Fruit fly (Drosophila melanogaster): ENCODE data around the gene Kots.
A peak's percentile ranks its signal among the peaks of the same experiment; 100 is the strongest.

dm6 chr3R:13986648-13987047 is 22.7 kb upstream of the Kots start:
- TF ChIP-seq salr (GFP tag; optimal IDR thresholded peaks at IDR 0.05) (no peak), Lpt (GFP tag; optimal IDR thresholded peaks at IDR 0.05) (no peak), CG16779 (tag; optimal IDR thresholded peaks at IDR 0.05) (no peak), pdm3 (GFP tag; optimal IDR thresholded peaks at IDR 0.05) (no peak), CG32006 (GFP tag; optimal IDR thresholded peaks at IDR 0.05) (peak; percentile 29), CG1621 (tag; optimal IDR thresholded peaks at IDR 0.05) (no peak), CG11294 (GFP tag; IDR thresholded peaks at IDR 0.05) (no peak), acj6 (GFP tag; optimal IDR thresholded peaks at IDR 0.05) (no peak)

Data from whole organism, prepupa.